Fruit fly (Drosophila melanogaster) whole organism, embryonic: ENCODE data around the gene Gr21a.

ENCODE experiments used
- CG1024 ChIP-seq: fragments of 200-800 bp; sonication (Bioruptor generic); IDR thresholded peaks from 2 replicates; pipeline ENCODE4 v1.3.6; 2022; ENCODE audit warnings: missing biosample characterization, missing genetic modification characterization
- CG10274 ChIP-seq: fragments of 200-800 bp; sonication (Bioruptor generic); optimal IDR thresholded peaks from 3 replicates; lab custom pipeline; 2017; ENCODE audit warnings: missing biosample characterization, mild to moderate bottlenecking, missing genetic modification characterization
- CG10321 ChIP-seq: fragments of 200-800 bp; sonication (Bioruptor generic); IDR thresholded peaks from 2 replicates; pipeline ENCODE4 v1.3.6; 2022; ENCODE audit warnings: missing biosample characterization, missing genetic modification characterization
- CG10462 ChIP-seq: fragments of 200-800 bp; sonication (Bioruptor generic); optimal IDR thresholded peaks from 2 replicates; lab custom pipeline; 2016; ENCODE audit warnings: missing biosample characterization, missing genetic modification characterization
- CG10565 ChIP-seq: fragments of 200-800 bp; sonication (Bioruptor generic); optimal IDR thresholded peaks from 3 replicates; lab custom pipeline; 2016; ENCODE audit warnings: missing biosample characterization, mild to moderate bottlenecking, missing genetic modification characterization
- CG10959 ChIP-seq: fragments of 200-800 bp; sonication (Bioruptor generic); IDR thresholded peaks from 2 replicates; pipeline ENCODE4 v1.3.6; 2022; ENCODE audit warnings: missing biosample characterization, missing genetic modification characterization
- CG11085 ChIP-seq: fragments of 200-800 bp; sonication (Bioruptor generic); IDR thresholded peaks from 2 replicates; pipeline ENCODE4 v1.3.6; 2022; ENCODE audit warnings: missing biosample characterization, missing genetic modification characterization
- CG12299 ChIP-seq: fragments of 200-800 bp; sonication (Bioruptor generic); optimal IDR thresholded peaks from 2 replicates; lab custom pipeline; 2018; ENCODE audit warnings: missing biosample characterization, mild to moderate bottlenecking, missing genetic modification characterization
- CG14441 ChIP-seq: fragments of 200-800 bp; sonication (Bioruptor generic); IDR thresholded peaks from 2 replicates; pipeline ENCODE4 v1.3.6; 2022; ENCODE audit warnings: missing biosample characterization, missing genetic modification characterization
- CG15479 ChIP-seq: fragments of 200-800 bp; sonication (Bioruptor generic); optimal IDR thresholded peaks from 3 replicates; lab custom pipeline; 2019; ENCODE audit warnings: missing biosample characterization, mild to moderate bottlenecking, missing genetic modification characterization, moderate library complexity
- CG15696 ChIP-seq: fragments of 200-800 bp; sonication (Bioruptor generic); optimal IDR thresholded peaks from 2 replicates; lab custom pipeline; 2019; ENCODE audit warnings: missing biosample characterization, mild to moderate bottlenecking, missing genetic modification characterization, moderate library complexity
- CG16815 ChIP-seq: fragments of 200-800 bp; sonication (Bioruptor generic); optimal IDR thresholded peaks from 3 replicates; lab custom pipeline; 2017; ENCODE audit warnings: missing biosample characterization, mild to moderate bottlenecking, missing genetic modification characterization
- CG16863 ChIP-seq: fragments of 200-800 bp; sonication (Bioruptor generic); optimal IDR thresholded peaks from 3 replicates; lab custom pipeline; 2016; ENCODE audit warnings: missing biosample characterization, missing genetic modification characterization
- CG17385 ChIP-seq: fragments of 200-800 bp; sonication (Bioruptor generic); optimal IDR thresholded peaks from 3 replicates; lab custom pipeline; 2018; ENCODE audit warnings: missing biosample characterization, mild to moderate bottlenecking, missing genetic modification characterization
- CG2712 ChIP-seq: fragments of 200-800 bp; optimal IDR thresholded peaks from 3 replicates; lab custom pipeline; 2019; ENCODE audit warnings: missing biosample characterization, mild to moderate bottlenecking, missing genetic modification characterization, moderate library complexity
- CG3995 ChIP-seq: fragments of 200-800 bp; sonication (Bioruptor generic); optimal IDR thresholded peaks from 3 replicates; lab custom pipeline; 2016; ENCODE audit warnings: missing biosample characterization, missing genetic modification characterization
- CG4282 ChIP-seq: fragments of 200-800 bp; sonication (Bioruptor generic); optimal IDR thresholded peaks from 2 replicates; lab custom pipeline; 2016; ENCODE audit warnings: missing biosample characterization, missing genetic modification characterization
- CG6683 ChIP-seq: fragments of 200-800 bp; sonication (Bioruptor generic); optimal IDR thresholded peaks from 2 replicates; lab custom pipeline; 2017; ENCODE audit warnings: missing biosample characterization, mild to moderate bottlenecking, missing genetic modification characterization, missing genetic modification reagents
- CG7372 ChIP-seq: fragments of 200-800 bp; sonication (Bioruptor generic); IDR thresholded peaks from 2 replicates; pipeline ENCODE4 v1.3.6; 2022; ENCODE audit warnings: missing biosample characterization, missing genetic modification characterization
- CG8388 ChIP-seq: fragments of 200-800 bp; sonication (Bioruptor generic); optimal IDR thresholded peaks from 2 replicates; lab custom pipeline; 2019; ENCODE audit warnings: missing biosample characterization, mild to moderate bottlenecking, missing genetic modification characterization, moderate library complexity
- CG8765 ChIP-seq: fragments of 200-800 bp; sonication (Bioruptor generic); IDR thresholded peaks from 2 replicates; pipeline ENCODE4 v1.3.6; 2022; ENCODE audit warnings: missing biosample characterization, missing genetic modification characterization
- CG9727 ChIP-seq: fragments of 200-800 bp; sonication (Bioruptor generic); optimal IDR thresholded peaks from 3 replicates; lab custom pipeline; 2017; ENCODE audit warnings: missing biosample characterization, mild to moderate bottlenecking, missing genetic modification characterization
- Dll ChIP-seq: fragments of 200-800 bp; sonication (Bioruptor generic); IDR thresholded peaks from 4 replicates; pipeline ENCODE4 v1.3.6; 2022; ENCODE audit warnings: missing biosample characterization, missing genetic modification characterization; ENCODE audit not compliant: partially characterized antibody
- Eip74EF ChIP-seq, 2 experiments: fragments of 200-800 bp in 1 of 2; fragments of >200 bp in 1 of 2; sonication (Bioruptor generic) in 1 of 2; optimal IDR thresholded peaks; 2 replicates each; lab custom pipeline; 2017 to 2019; ENCODE audit warnings: missing biosample characterization in 2 of 2, missing genetic modification characterization in 2 of 2, mild to moderate bottlenecking in 1 of 2, moderate library complexity in 1 of 2
- GATAe ChIP-seq: fragments of 200-800 bp; sonication (Bioruptor generic); conservative IDR thresholded peaks from 2 replicates; pipeline ENCODE4 v1.3.6; 2022; ENCODE audit warnings: missing biosample characterization, missing genetic modification characterization
- Hey ChIP-seq: fragments of 200-800 bp; sonication (Bioruptor generic); optimal IDR thresholded peaks from 3 replicates; lab custom pipeline; 2018; ENCODE audit warnings: missing biosample characterization, mild to moderate bottlenecking, missing genetic modification characterization
- Hr78 ChIP-seq, 2 experiments: fragments of 200-800 bp in 1 of 2; fragments of >200 bp in 1 of 2; sonication (Bioruptor generic) in 1 of 2; optimal IDR thresholded peaks; 2 replicates each; lab custom pipeline; 2017 to 2019; ENCODE audit warnings: missing biosample characterization in 2 of 2, missing genetic modification characterization in 2 of 2, mild to moderate bottlenecking in 1 of 2, moderate library complexity in 1 of 2
- Mad ChIP-seq: fragments of 200-800 bp; sonication (Bioruptor generic); optimal IDR thresholded peaks from 2 replicates; lab custom pipeline; 2016; ENCODE audit warnings: missing biosample characterization, missing genetic modification characterization
- Meics ChIP-seq: fragments of 200-800 bp; sonication (Bioruptor generic); optimal IDR thresholded peaks from 2 replicates; lab custom pipeline; 2017; ENCODE audit warnings: missing biosample characterization, mild to moderate bottlenecking, missing genetic modification characterization
- NC2α ChIP-seq: fragments of 200-800 bp; sonication (Bioruptor generic); optimal IDR thresholded peaks from 2 replicates; lab custom pipeline; 2016; ENCODE audit warnings: missing biosample characterization, missing genetic modification characterization
- NK7.1 ChIP-seq: fragments of 200-800 bp; sonication (Bioruptor generic); optimal IDR thresholded peaks from 3 replicates; lab custom pipeline; 2016; ENCODE audit warnings: missing biosample characterization, missing genetic modification characterization
- Nf-YC ChIP-seq: fragments of 200-800 bp; optimal IDR thresholded peaks from 3 replicates; lab custom pipeline; 2019; ENCODE audit warnings: missing biosample characterization, mild to moderate bottlenecking, missing genetic modification characterization, moderate library complexity
- Side ChIP-seq: fragments of 200-800 bp; sonication (Bioruptor generic); optimal IDR thresholded peaks from 2 replicates; lab custom pipeline; 2016; ENCODE audit warnings: missing biosample characterization, missing genetic modification characterization
- TFAM ChIP-seq: fragments of 200-800 bp; sonication (Bioruptor generic); optimal IDR thresholded peaks from 2 replicates; lab custom pipeline; 2017; ENCODE audit warnings: missing biosample characterization, missing genetic modification characterization, inconsistent platforms
- Tbp ChIP-seq: fragments of >200 bp; optimal IDR thresholded peaks from 2 replicates; lab custom pipeline; 2018; ENCODE audit warnings: missing biosample characterization, missing genetic modification characterization
- Vsx1 ChIP-seq: fragments of 200-800 bp; sonication (Bioruptor generic); optimal IDR thresholded peaks from 2 replicates; lab custom pipeline; 2017; ENCODE audit warnings: missing biosample characterization, mild to moderate bottlenecking, missing genetic modification characterization, missing genetic modification reagents
- Xbp1 ChIP-seq: fragments of 200-800 bp; sonication (Bioruptor generic); optimal IDR thresholded peaks from 3 replicates; lab custom pipeline; 2016; ENCODE audit warnings: missing biosample characterization, mild to moderate bottlenecking, missing genetic modification characterization
- chn ChIP-seq: fragments of 200-800 bp; sonication (Bioruptor generic); optimal IDR thresholded peaks from 2 replicates; lab custom pipeline; 2016; ENCODE audit warnings: missing biosample characterization, missing genetic modification characterization
- dm ChIP-seq: fragments of 200-800 bp; sonication (Bioruptor generic); optimal IDR thresholded peaks from 3 replicates; lab custom pipeline; 2016; ENCODE audit warnings: missing biosample characterization, missing genetic modification characterization
- gfzf ChIP-seq: fragments of 200-800 bp; sonication (Bioruptor generic); optimal IDR thresholded peaks from 2 replicates; lab custom pipeline; 2016; ENCODE audit warnings: missing biosample characterization, mild to moderate bottlenecking, missing genetic modification characterization, moderate library complexity
- gsb ChIP-seq: fragments of 200-800 bp; sonication (Bioruptor generic); IDR thresholded peaks from 2 replicates; pipeline ENCODE4 v1.3.6; 2022; ENCODE audit warnings: missing biosample characterization, missing genetic modification characterization
- gt ChIP-seq: fragments of 200-800 bp; sonication (Bioruptor generic); IDR thresholded peaks from 2 replicates; pipeline ENCODE4 v1.3.6; 2022; ENCODE audit warnings: missing biosample characterization, missing genetic modification characterization
- h ChIP-seq: fragments of >200 bp; optimal IDR thresholded peaks from 2 replicates; lab custom pipeline; 2017
- ind ChIP-seq: fragments of 200-800 bp; sonication (Bioruptor generic); optimal IDR thresholded peaks from 3 replicates; lab custom pipeline; 2016; ENCODE audit warnings: missing biosample characterization, missing genetic modification characterization
- lov ChIP-seq, 2 experiments: fragments of 200-800 bp in 1 of 2; fragments of >200 bp in 1 of 2; sonication (Bioruptor generic) in 1 of 2; IDR thresholded peaks in 1 of 2; optimal IDR thresholded peaks in 1 of 2; 2 replicates in 1 of 2; 3 replicates in 1 of 2; pipeline versions ENCODE4 v1.3.6 to Lab custom; 2017 to 2022; ENCODE audit warnings: missing biosample characterization in 1 of 2, missing genetic modification characterization in 1 of 2
- mld ChIP-seq: fragments of 200-800 bp; sonication (Bioruptor generic); IDR thresholded peaks from 3 replicates; pipeline ENCODE4 v1.3.6; 2022; ENCODE audit warnings: missing biosample characterization, missing genetic modification characterization; ENCODE audit not compliant: partially characterized antibody
- nerfin-2 ChIP-seq: fragments of 200-800 bp; sonication (Bioruptor generic); IDR thresholded peaks from 2 replicates; pipeline ENCODE4 v1.3.6; 2022; ENCODE audit warnings: missing biosample characterization, missing genetic modification characterization; ENCODE audit not compliant: partially characterized antibody
- odd ChIP-seq: fragments of 200-800 bp; sonication (Bioruptor generic); optimal IDR thresholded peaks from 2 replicates; lab custom pipeline; 2017; ENCODE audit warnings: missing biosample characterization, mild to moderate bottlenecking, missing genetic modification characterization
- pum ChIP-seq: fragments of 200-800 bp; sonication (Bioruptor generic); optimal IDR thresholded peaks from 2 replicates; lab custom pipeline; 2016; ENCODE audit warnings: missing biosample characterization, missing genetic modification characterization
- sens ChIP-seq: fragments of 200-800 bp; sonication (Bioruptor generic); peaks from one replicate; lab custom pipeline; 2016; ENCODE audit warnings: missing biosample characterization, missing genetic modification characterization
- sisA ChIP-seq: fragments of 200-800 bp; sonication (Bioruptor generic); IDR thresholded peaks from 2 replicates; pipeline ENCODE4 v1.3.6; 2022; ENCODE audit warnings: missing biosample characterization, missing genetic modification characterization
- yki ChIP-seq: fragments of >200 bp; optimal IDR thresholded peaks from 3 replicates; lab custom pipeline; 2018

The Gr21a gene

dm6 chr2L:740031-740430, 40.3 kb upstream of the Gr21a start:
- TF ChIP-seq Meics (GFP tag; lab: Kevin White, UChicago) (no peak), sens (peak; percentile 80), CG16815 (GFP tag; lab: Kevin White, UChicago) (no peak), TFAM (GFP tag; lab: Kevin White, UChicago) (no peak), dm (no peak), gsb (GFP tag; lab: Robert Waterston, UW) (no peak), CG10565 (no peak), odd (GFP tag; lab: Kevin White, UChicago) (no peak), Tbp (GFP tag; lab: Kevin White, UChicago) (no peak), Dll (GFP tag; lab: Robert Waterston, UW) (no peak), CG15696 (peak; percentile 17), CG9727 (GFP tag; lab: Kevin White, UChicago) (no peak), ind (GFP tag; lab: Kevin White, UChicago) (no peak), NC2α (GFP tag; lab: Kevin White, UChicago) (no peak), Xbp1 (GFP tag; lab: Kevin White, UChicago) (no peak), sisA (GFP tag; lab: Robert Waterston, UW) (peak; percentile 35), Eip74EF (GFP tag; optimal IDR thresholded peaks at IDR 0.05; lab: Kevin White, UChicago) (peak in 1 of 2 experiments; percentile 70), CG10462 (GFP tag; lab: Kevin White, UChicago) (no peak), CG15479 (GFP tag; lab: Kevin White, UChicago) (no peak), CG1024 (GFP tag; lab: Robert Waterston, UW) (no peak), nerfin-2 (GFP tag; lab: Robert Waterston, UW) (peak; percentile 13; the same call in 1 of the 2 replicates), Hey (tag; lab: Kevin White, UChicago) (no peak), chn (GFP tag; lab: Kevin White, UChicago) (no peak), Side (GFP tag; lab: Kevin White, UChicago) (no peak), CG4282 (GFP tag; lab: Kevin White, UChicago) (no peak), mld (GFP tag; lab: Robert Waterston, UW) (no peak), CG11085 (no peak), CG12299 (tag; lab: Kevin White, UChicago) (no peak), lov (optimal IDR thresholded peaks at IDR 0.05; lab: Kevin White, UChicago) (no peak), lov (GFP tag; IDR thresholded peaks at IDR 0.05; lab: Robert Waterston, UW) (no peak), CG16863 (GFP tag; lab: Kevin White, UChicago) (no peak), CG10274 (no peak), CG6683 (GFP tag; lab: Kevin White, UChicago) (no peak), CG2712 (tag; lab: Kevin White, UChicago) (no peak), gfzf (GFP tag; lab: Kevin White, UChicago) (no peak), Nf-YC (tag; lab: Kevin White, UChicago) (no peak), Hr78 (GFP tag; optimal IDR thresholded peaks at IDR 0.05; lab: Kevin White, UChicago) (peak in 1 of 2 experiments; percentile 47), CG10959 (no peak), h (no peak), Mad (GFP tag; lab: Kevin White, UChicago) (no peak), NK7.1 (GFP tag; lab: Kevin White, UChicago) (no peak), CG14441 (GFP tag; lab: Robert Waterston, UW) (no peak), CG10321 (GFP tag; lab: Robert Waterston, UW) (no peak), CG17385 (no peak), GATAe (GFP tag; lab: Robert Waterston, UW) (no peak), CG8765 (GFP tag; lab: Robert Waterston, UW) (no peak), Vsx1 (GFP tag; lab: Kevin White, UChicago) (no peak), pum (GFP tag; lab: Kevin White, UChicago) (no peak), CG8388 (GFP tag; lab: Kevin White, UChicago) (no peak), CG7372 (no peak), gt (GFP tag; lab: Robert Waterston, UW) (no peak), CG3995 (GFP tag; lab: Kevin White, UChicago) (no peak), yki (peak; percentile 11)
